Worm (Caenorhabditis elegans): ENCODE measurements around the gene Y68A4A.10.
A peak's percentile ranks its signal among the peaks of the same experiment; 100 is the strongest.

Gene Y68A4A.10

ce11 chrV:17192238-17192637 is 9.7 kb upstream of the Y68A4A.10 start, which contains the start of gene srz-47:
Gene srz-47, minus strand, starts transcription at chrV:17192338.
- TF ChIP-seq hrde-1 (tag; optimal IDR thresholded peaks at IDR 0.05; ENCODE audit: borderline replicate concordance), result no peak
- TF ChIP-seq hlh-26 (GFP tag; conservative IDR thresholded peaks at IDR 0.05), result no peak
- TF ChIP-seq madf-3 (GFP tag; IDR thresholded peaks at IDR 0.05), result no peak
- no peak for TF ChIP-seq F23B12.7 (tag; optimal IDR thresholded peaks at IDR 0.05; ENCODE audit: insufficient read depth)
- no peak for TF ChIP-seq atf-7 (tag; optimal IDR thresholded peaks at IDR 0.05)
- no peak for TF ChIP-seq F10E7.11 (tag; optimal IDR thresholded peaks at IDR 0.05)
- TF ChIP-seq ceh-79 (tag; optimal IDR thresholded peaks at IDR 0.05), result no peak
- TF ChIP-seq nhr-120 (GFP tag; IDR thresholded peaks at IDR 0.05), result no peak
- no peak for TF ChIP-seq ztf-25 (GFP tag; IDR thresholded peaks at IDR 0.05)
- no peak for TF ChIP-seq nfya-2 (GFP tag; IDR thresholded peaks at IDR 0.05)
- TF ChIP-seq egl-18 (GFP tag; IDR thresholded peaks at IDR 0.05), result no peak
- no peak for TF ChIP-seq rpc-1 (optimal IDR thresholded peaks at IDR 0.05)
- no peak for TF ChIP-seq rpc-1 (tag; optimal IDR thresholded peaks at IDR 0.05)
- TF ChIP-seq madf-6 (GFP tag; IDR thresholded peaks at IDR 0.05), result no peak
- no peak for TF ChIP-seq gei-17 (GFP tag; optimal IDR thresholded peaks at IDR 0.05)
- no peak for TF ChIP-seq hmg-1.2 (GFP tag; IDR thresholded peaks at IDR 0.05)
- no peak for TF ChIP-seq hlh-12 (tag; optimal IDR thresholded peaks at IDR 0.05)
- no peak for TF ChIP-seq dox-1 (GFP tag; IDR thresholded peaks at IDR 0.05)
- no peak for TF ChIP-seq ceh-100 (GFP tag; IDR thresholded peaks at IDR 0.05)
- no peak for TF ChIP-seq attf-5 (GFP tag; optimal IDR thresholded peaks at IDR 0.05)
- no peak for TF ChIP-seq egrh-3 (GFP tag; IDR thresholded peaks at IDR 0.05)

- TF ChIP-seq rcor-1 (GFP tag; IDR thresholded peaks at IDR 0.05) (no peak), lsl-1 (GFP tag; optimal IDR thresholded peaks at IDR 0.05) (no peak), dox-1 (GFP tag; IDR thresholded peaks at IDR 0.05) (no peak), madf-6 (GFP tag; IDR thresholded peaks at IDR 0.05) (no peak), F52B5.7 (tag; optimal IDR thresholded peaks at IDR 0.05) (no peak), lin-54 (GFP tag; optimal IDR thresholded peaks at IDR 0.05) (no peak), cebp-1 (GFP tag; IDR thresholded peaks at IDR 0.05) (no peak), cebp-1 (tag; optimal IDR thresholded peaks at IDR 0.05) (no peak), chd-7 (tag; optimal IDR thresholded peaks at IDR 0.05) (no peak), nhr-120 (GFP tag; IDR thresholded peaks at IDR 0.05) (no peak), hlh-12 (tag; optimal IDR thresholded peaks at IDR 0.05) (no peak), F33H1.4 (GFP tag; IDR thresholded peaks at IDR 0.05) (no peak), Y79H2A.3 (GFP tag; conservative IDR thresholded peaks at IDR 0.05) (no peak), hlh-26 (GFP tag; conservative IDR thresholded peaks at IDR 0.05) (no peak), ztf-22 (GFP tag; optimal IDR thresholded peaks at IDR 0.05) (no peak), aptf-3 (GFP tag; IDR thresholded peaks at IDR 0.05) (no peak), lir-1 (GFP tag; conservative IDR thresholded peaks at IDR 0.05) (no peak), let-607 (tag; optimal IDR thresholded peaks at IDR 0.05) (no peak), fkh-3 (tag; optimal IDR thresholded peaks at IDR 0.05) (no peak), rpc-1 (optimal IDR thresholded peaks at IDR 0.05) (no peak), rpc-1 (tag; optimal IDR thresholded peaks at IDR 0.05) (no peak), B0261.1 (tag; optimal IDR thresholded peaks at IDR 0.05) (no peak)
These were observed 3.0 kb upstream of the Y68A4A.10 start, which contains the start of gene srz-96 for ce11 chrV:17198926-17199325. Gene srz-96, plus strand, starts transcription at chrV:17199226.

ce11 chrV:17206469-17206868 is 4.5 kb downstream of the Y68A4A.10 start:
- TF ChIP-seq tlf-1 (GFP tag; optimal IDR thresholded peaks at IDR 0.05) (no peak), hlh-12 (tag; optimal IDR thresholded peaks at IDR 0.05) (no peak), madf-3 (GFP tag; IDR thresholded peaks at IDR 0.05) (0 out of 2 replicates have a peak, but pooled peaks have one; percentile 48), snpc-4 (GFP tag; optimal IDR thresholded peaks at IDR 0.05) (no peak), snpc-4 (tag; optimal IDR thresholded peaks at IDR 0.05) (peak in 1 of 4 experiments; percentile 31), attf-3 (GFP tag; conservative IDR thresholded peaks at IDR 0.05) (0 out of 2 replicates have a peak, but pooled peaks have one; percentile 11), zfh-2 (GFP tag; conservative IDR thresholded peaks at IDR 0.05) (peak; percentile 92)
